Worm (Caenorhabditis elegans) whole organism, early embryonic: ENCODE data around the gene F48E8.2.

Experiments used
- B0310.2 ChIP-seq: sonication (generic microtip); optimal IDR thresholded peaks from 2 replicates; lab custom pipeline; 2016; ENCODE audit warnings: mild to moderate bottlenecking, missing genetic modification characterization, missing compliant biosample characterization
- F13C5.2 ChIP-seq: sonication (generic microtip); optimal IDR thresholded peaks from 2 replicates; lab custom pipeline; 2017; ENCODE audit warnings: mild to moderate bottlenecking, missing genetic modification characterization, inconsistent platforms, missing compliant biosample characterization
- aly-1 ChIP-seq: sonication (generic microtip); optimal IDR thresholded peaks from 2 replicates; lab custom pipeline; 2016; ENCODE audit warnings: missing genetic modification characterization, missing compliant biosample characterization
- ama-1 ChIP-seq: fragments of 150-350 bp; optimal IDR thresholded peaks from 2 replicates; lab custom pipeline; 2014
- ceh-13 ChIP-seq: fragments of 200-800 bp; sonication (Bioruptor generic); optimal IDR thresholded peaks from 2 replicates; lab custom pipeline; 2018; ENCODE audit warnings: mild to moderate bottlenecking, missing genetic modification characterization, missing compliant biosample characterization
- ceh-36 ChIP-seq: sonication (generic microtip); optimal IDR thresholded peaks from 2 replicates; lab custom pipeline; 2016; ENCODE audit warnings: missing genetic modification characterization, inconsistent platforms, missing compliant biosample characterization
- ets-7 ChIP-seq: sonication (generic microtip); optimal IDR thresholded peaks from 2 replicates; lab custom pipeline; 2016; ENCODE audit warnings: missing genotype, missing genetic modification characterization, missing compliant biosample characterization
- flt-1 ChIP-seq: fragments of 200-800 bp; sonication (Bioruptor generic); IDR thresholded peaks from 2 replicates; pipeline ENCODE4 v1.3.6; 2022; ENCODE audit warnings: missing genetic modification characterization, missing compliant biosample characterization
- hmbx-1 ChIP-seq: sonication (generic microtip); optimal IDR thresholded peaks from 2 replicates; lab custom pipeline; 2016; ENCODE audit warnings: mild to moderate bottlenecking, missing genetic modification characterization, missing compliant biosample characterization
- hmg-4 ChIP-seq: fragments of 200-800 bp; sonication (Bioruptor generic); optimal IDR thresholded peaks from 2 replicates; lab custom pipeline; 2018; ENCODE audit warnings: mild to moderate bottlenecking, missing genetic modification characterization, missing compliant biosample characterization
- hnd-1 ChIP-seq: sonication (generic microtip); optimal IDR thresholded peaks from 2 replicates; lab custom pipeline; 2016; ENCODE audit warnings: missing genetic modification characterization, missing compliant biosample characterization
- pes-1 ChIP-seq: fragments of 200-800 bp; sonication (Bioruptor generic); IDR thresholded peaks from 2 replicates; pipeline ENCODE4 v1.3.6; 2022; ENCODE audit warnings: missing genetic modification reagents, missing genetic modification characterization, missing compliant biosample characterization
- scrt-1 ChIP-seq: fragments of 200-800 bp; sonication (Bioruptor generic); IDR thresholded peaks from 2 replicates; pipeline ENCODE4 v1.3.6; 2022; ENCODE audit warnings: missing genetic modification characterization, missing compliant biosample characterization
- sea-1 ChIP-seq: fragments of 200-800 bp; sonication (Bioruptor generic); conservative IDR thresholded peaks from 2 replicates; pipeline ENCODE4 v1.3.6; 2022; ENCODE audit warnings: missing genetic modification characterization, missing compliant biosample characterization
- tbx-11 ChIP-seq: fragments of 200-800 bp; sonication (Bioruptor generic); IDR thresholded peaks from 2 replicates; pipeline ENCODE4 v1.3.6; 2022; ENCODE audit warnings: missing genetic modification characterization, missing compliant biosample characterization
- tbx-37 ChIP-seq: fragments of 200-800 bp; sonication (Bioruptor generic); conservative IDR thresholded peaks from 2 replicates; pipeline ENCODE4 v1.3.6; 2022; ENCODE audit warnings: missing genetic modification reagents, missing genetic modification characterization, missing compliant biosample characterization
- tra-4 ChIP-seq: sonication (generic microtip); optimal IDR thresholded peaks from 2 replicates; lab custom pipeline; 2017; ENCODE audit warnings: missing genetic modification characterization, missing compliant biosample characterization

F48E8.2 gene

ce11 chrIII:5504725-5505473 lies 40.7 kb downstream of the F48E8.2 start:
- TF ChIP-seq hmbx-1 (no peak), sea-1 (GFP tag; lab: Robert Waterston, UW) (no peak), F13C5.2 (tag; lab: Kevin White, UChicago) (no peak), ceh-36 (tag; lab: Kevin White, UChicago) (no peak), hmg-4 (GFP tag; lab: Kevin White, UChicago) (no peak), flt-1 (GFP tag; lab: Robert Waterston, UW) (no peak), tbx-37 (GFP tag; lab: Robert Waterston, UW) (no peak), scrt-1 (no peak), B0310.2 (tag; lab: Kevin White, UChicago) (no peak), ets-7 (tag; lab: Kevin White, UChicago) (no peak), aly-1 (tag; lab: Kevin White, UChicago) (no peak), pes-1 (GFP tag; lab: Robert Waterston, UW) (no peak), ama-1 (lab: Kevin White, UChicago) (no peak), tra-4 (tag; lab: Kevin White, UChicago) (no peak), ceh-13 (GFP tag; lab: Kevin White, UChicago) (no peak), hnd-1 (tag; lab: Kevin White, UChicago) (no peak), tbx-11 (GFP tag; lab: Robert Waterston, UW) (no peak)

ce11 chrIII:5505474-5506022 lies 41.4 kb downstream of the F48E8.2 start:
- TF ChIP-seq sea-1 (GFP tag; lab: Robert Waterston, UW) (no peak), flt-1 (GFP tag; lab: Robert Waterston, UW) (no peak), hnd-1 (tag; lab: Kevin White, UChicago) (no peak), aly-1 (tag; lab: Kevin White, UChicago) (no peak), ama-1 (lab: Kevin White, UChicago) (no peak), ceh-36 (tag; lab: Kevin White, UChicago) (no peak), hmg-4 (GFP tag; lab: Kevin White, UChicago) (no peak), B0310.2 (tag; lab: Kevin White, UChicago) (no peak), ceh-13 (GFP tag; lab: Kevin White, UChicago) (no peak), tra-4 (tag; lab: Kevin White, UChicago) (no peak), F13C5.2 (tag; lab: Kevin White, UChicago) (no peak), pes-1 (GFP tag; lab: Robert Waterston, UW) (no peak), hmbx-1 (no peak), tbx-37 (GFP tag; lab: Robert Waterston, UW) (no peak), scrt-1 (no peak), tbx-11 (GFP tag; lab: Robert Waterston, UW) (no peak)

DNA sequence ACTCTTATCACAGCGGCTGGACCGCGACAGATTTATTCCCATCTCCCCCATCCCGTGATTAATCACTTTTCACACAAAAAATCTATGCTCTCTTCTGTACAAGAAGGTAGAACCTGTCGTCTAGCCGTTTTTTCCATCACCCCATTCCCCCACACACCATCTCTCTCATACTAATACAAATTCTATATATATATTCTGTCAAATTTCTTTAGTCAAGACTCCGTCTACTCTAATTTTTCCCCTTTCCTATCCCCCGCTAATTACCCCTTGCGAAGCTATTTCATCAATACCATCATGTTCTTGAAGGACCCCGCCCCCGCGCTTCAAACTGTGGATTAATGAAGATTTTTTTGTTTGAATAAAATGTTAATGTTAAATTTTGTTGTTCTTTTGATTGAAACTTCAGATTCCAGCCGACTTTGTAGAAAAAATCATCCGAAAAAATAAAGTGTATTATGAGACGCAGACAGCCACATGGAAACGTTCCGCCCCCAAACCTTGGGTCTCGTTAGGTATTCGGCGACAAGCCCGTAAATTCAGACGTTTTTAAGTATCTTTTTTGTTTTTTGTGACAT lies 41.9 kb downstream of the F48E8.2 start:
- TF ChIP-seq ama-1 (lab: Kevin White, UChicago): no peak

DNA sequence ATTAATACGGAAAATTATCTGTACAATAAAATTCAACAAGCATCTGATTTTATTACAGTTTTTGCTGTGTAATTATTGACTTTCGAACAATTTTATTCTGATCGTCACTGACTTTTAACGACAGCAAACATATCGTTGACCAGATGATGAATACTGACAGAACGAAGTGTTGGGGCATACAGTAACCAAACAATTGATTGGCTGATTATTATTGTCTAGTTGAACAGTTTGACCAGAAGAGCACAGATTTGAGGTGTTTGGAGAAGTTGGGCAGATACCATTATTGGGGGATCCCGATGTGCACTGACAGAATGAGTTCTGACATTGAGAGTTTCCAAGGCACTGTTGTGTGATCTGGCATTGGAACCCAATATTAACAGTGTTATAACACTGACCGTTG lies 42.8 kb downstream of the F48E8.2 start:
- TF ChIP-seq pes-1 (GFP tag; lab: Robert Waterston, UW) (no peak), ceh-13 (GFP tag; lab: Kevin White, UChicago) (no peak)

ce11 chrIII:5508669-5509068 lies 44.5 kb downstream of the F48E8.2 start, which contains the start of gene D1044.7:
TSS of gene D1044.7 (minus strand) at chrIII:5508769.
- no peak for TF ChIP-seq ama-1 (lab: Kevin White, UChicago)
- no peak for TF ChIP-seq tra-4 (tag; lab: Kevin White, UChicago)
- no peak for TF ChIP-seq B0310.2 (tag; lab: Kevin White, UChicago)
- TF ChIP-seq pes-1 (GFP tag; lab: Robert Waterston, UW): no peak
- TF ChIP-seq tbx-37 (GFP tag; lab: Robert Waterston, UW): no peak
- no peak for TF ChIP-seq hmg-4 (GFP tag; lab: Kevin White, UChicago)
- TF ChIP-seq flt-1 (GFP tag; lab: Robert Waterston, UW): no peak
- TF ChIP-seq scrt-1: no peak
- no peak for TF ChIP-seq tbx-11 (GFP tag; lab: Robert Waterston, UW)
- no peak for TF ChIP-seq hnd-1 (tag; lab: Kevin White, UChicago)
- no peak for TF ChIP-seq aly-1 (tag; lab: Kevin White, UChicago)
- no peak for TF ChIP-seq hmbx-1
- TF ChIP-seq F13C5.2 (tag; lab: Kevin White, UChicago): no peak
- no peak for TF ChIP-seq ets-7 (tag; lab: Kevin White, UChicago)
- TF ChIP-seq sea-1 (GFP tag; lab: Robert Waterston, UW): no peak
- TF ChIP-seq ceh-36 (tag; lab: Kevin White, UChicago): no peak
- no peak for TF ChIP-seq ceh-13 (GFP tag; lab: Kevin White, UChicago)

ce11 chrIII:5512502-5512901 lies 48.3 kb downstream of the F48E8.2 start, which contains the start of gene pqn-25:
TSS of gene pqn-25 (minus strand) at chrIII:5512602.
- no peak for TF ChIP-seq B0310.2 (tag; lab: Kevin White, UChicago)
- no peak for TF ChIP-seq sea-1 (GFP tag; lab: Robert Waterston, UW)
- TF ChIP-seq tra-4 (tag; lab: Kevin White, UChicago): no peak
- TF ChIP-seq ama-1 (lab: Kevin White, UChicago): no peak
- no peak for TF ChIP-seq ets-7 (tag; lab: Kevin White, UChicago)
- no peak for TF ChIP-seq aly-1 (tag; lab: Kevin White, UChicago)

- TF ChIP-seq aly-1 (tag; lab: Kevin White, UChicago): no peak
- TF ChIP-seq scrt-1: no peak
- TF ChIP-seq tra-4 (tag; lab: Kevin White, UChicago): no peak
- TF ChIP-seq B0310.2 (tag; lab: Kevin White, UChicago): no peak
- no peak for TF ChIP-seq F13C5.2 (tag; lab: Kevin White, UChicago)
- TF ChIP-seq ets-7 (tag; lab: Kevin White, UChicago): no peak
- no peak for TF ChIP-seq hnd-1 (tag; lab: Kevin White, UChicago)
- TF ChIP-seq flt-1 (GFP tag; lab: Robert Waterston, UW): no peak
- TF ChIP-seq sea-1 (GFP tag; lab: Robert Waterston, UW): no peak
- TF ChIP-seq ceh-13 (GFP tag; lab: Kevin White, UChicago): no peak
- no peak for TF ChIP-seq ceh-36 (tag; lab: Kevin White, UChicago)
- TF ChIP-seq hmg-4 (GFP tag; lab: Kevin White, UChicago): no peak
- TF ChIP-seq tbx-11 (GFP tag; lab: Robert Waterston, UW): no peak
- no peak for TF ChIP-seq tbx-37 (GFP tag; lab: Robert Waterston, UW)
These were observed 53.2 kb downstream of the F48E8.2 start, which contains the start of gene nekl-4 for ce11 chrIII:5517423-5517822. TSS of gene nekl-4 (minus strand) at chrIII:5517523.
